Fruit fly (Drosophila melanogaster) whole organism: ENCODE results near the gene RpL36A.
A peak's percentile ranks its signal among the peaks of the same experiment; 100 is the strongest.

Experiments used
- CG8478 ChIP-seq: fragments of >200 bp; optimal IDR thresholded peaks from 2 replicates; lab custom pipeline; 2018; ENCODE audit warnings: inconsistent platforms
- Dll ChIP-seq: fragments of >200 bp; optimal IDR thresholded peaks from 2 replicates; lab custom pipeline; 2017
- EcR ChIP-seq, 2 experiments: fragments of >200 bp; optimal IDR thresholded peaks; 2 replicates each; lab custom pipeline; 2017; ENCODE audit warnings: missing biosample characterization in 2 of 2, missing genetic modification characterization in 2 of 2, missing genetic modification reagents in 2 of 2
- pan ChIP-seq: fragments of >200 bp; optimal IDR thresholded peaks from 2 replicates; lab custom pipeline; 2017
- psq ChIP-seq: fragments of >200 bp; optimal IDR thresholded peaks from 2 replicates; lab custom pipeline; 2017
- usp ChIP-seq: fragments of >200 bp; optimal IDR thresholded peaks from 2 replicates; lab custom pipeline; 2017; ENCODE audit warnings: missing biosample characterization, missing genetic modification characterization, mixed read lengths

RpL36A gene

DNA sequence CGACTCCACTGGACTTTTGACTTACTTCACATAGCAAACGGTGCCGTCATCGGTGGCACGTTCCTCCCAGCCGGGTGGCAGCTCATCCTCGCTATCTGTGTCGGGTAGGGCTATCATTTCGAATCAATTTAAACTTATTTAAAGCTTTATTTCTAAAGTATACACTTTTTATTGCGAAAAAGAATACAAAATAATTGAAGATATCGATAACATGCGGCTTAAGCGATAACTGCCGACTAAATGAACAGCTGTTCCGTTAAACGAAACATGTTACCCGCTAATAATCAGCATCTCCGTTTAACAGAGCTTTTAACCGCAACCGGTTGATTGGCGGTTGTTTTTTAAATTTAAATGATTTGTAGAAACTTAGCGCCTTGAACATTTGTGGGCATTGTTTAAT is 38.6 kb downstream of the RpL36A start, which contains the start of gene Wwox:
Gene Wwox, minus strand, starts transcription at position 215 of the 400 bp plus-strand sequence.
- no peak for TF ChIP-seq EcR (GFP tag; optimal IDR thresholded peaks at IDR 0.05; lab: Kevin White, UChicago)
- TF ChIP-seq CG8478 (lab: Kevin White, UChicago): no peak
- TF ChIP-seq psq (lab: Kevin White, UChicago): no peak
- no peak for TF ChIP-seq usp (GFP tag; lab: Kevin White, UChicago)
- TF ChIP-seq Dll: no peak
- TF ChIP-seq pan: no peak

DNA sequence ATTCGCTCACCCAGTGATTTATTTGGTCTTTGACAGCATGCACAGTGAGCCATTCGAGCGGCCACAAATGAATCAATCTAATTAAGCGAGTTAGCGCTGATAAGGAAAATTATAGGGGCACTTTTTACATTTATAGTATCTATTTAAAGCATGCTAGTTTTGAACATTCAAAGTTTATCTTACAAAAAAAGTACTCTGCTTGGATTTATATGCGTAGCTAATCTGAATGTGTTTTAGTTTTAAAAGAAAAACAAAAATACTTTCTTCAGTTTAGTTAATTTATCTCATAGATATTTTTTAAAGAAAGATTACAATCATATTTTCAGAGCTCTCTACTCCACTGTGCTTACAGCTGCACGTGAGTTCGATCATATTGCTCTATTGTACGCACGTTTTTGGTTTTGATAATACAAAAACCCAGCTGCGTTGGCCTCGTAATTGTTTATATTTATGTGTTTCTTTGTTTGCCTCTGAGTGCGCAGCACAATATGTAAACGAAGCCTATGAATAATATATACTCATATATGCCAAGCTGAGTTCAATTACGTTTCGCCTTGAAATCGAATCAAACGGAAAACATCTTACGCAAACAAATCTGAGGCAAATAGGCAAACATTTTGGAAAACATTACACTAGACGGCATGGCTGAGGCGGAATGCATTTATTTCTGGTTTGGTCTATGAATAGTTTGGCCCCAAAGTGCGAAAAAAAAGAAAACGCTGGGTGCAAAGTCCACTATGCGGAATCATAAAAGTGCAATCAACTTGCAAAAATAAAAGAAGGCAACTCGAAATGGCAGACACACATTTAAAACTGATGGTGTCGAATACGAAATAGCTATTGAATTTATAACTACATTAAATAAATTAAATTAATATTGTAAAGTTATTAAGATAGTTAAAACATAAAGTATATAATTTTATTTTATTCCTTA is 40.7 kb downstream of the RpL36A start:
- TF ChIP-seq psq (lab: Kevin White, UChicago) (no peak), EcR (GFP tag; optimal IDR thresholded peaks at IDR 0.05; lab: Kevin White, UChicago) (peak in 1 of 2 experiments; percentile 13), usp (GFP tag; lab: Kevin White, UChicago) (no peak), pan (peak; percentile 41)

DNA sequence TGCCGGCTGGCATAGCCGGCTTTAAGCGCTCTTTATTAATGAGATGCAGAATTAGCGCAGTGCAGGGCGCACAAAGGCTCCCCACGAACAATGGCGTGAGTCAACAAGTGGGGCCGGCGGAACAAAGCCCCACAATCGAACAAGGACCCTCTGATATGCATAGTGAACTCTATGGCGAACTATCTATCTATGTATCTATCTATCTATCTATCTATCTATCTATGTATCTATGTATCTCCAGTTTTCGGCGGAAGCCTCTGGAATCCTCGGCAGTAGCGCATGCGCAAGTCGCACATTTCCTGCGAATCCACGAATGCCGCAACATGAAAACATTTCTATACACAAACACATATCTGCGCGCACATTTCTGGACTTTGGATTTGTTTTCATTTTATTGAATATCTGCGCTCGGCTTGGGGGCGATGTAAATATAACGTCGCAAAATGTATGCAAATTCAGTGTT is 42.1 kb downstream of the RpL36A start:
- TF ChIP-seq EcR (GFP tag; optimal IDR thresholded peaks at IDR 0.05; lab: Kevin White, UChicago) (no peak), Dll (no peak), pan (no peak), usp (GFP tag; lab: Kevin White, UChicago) (no peak)

DNA sequence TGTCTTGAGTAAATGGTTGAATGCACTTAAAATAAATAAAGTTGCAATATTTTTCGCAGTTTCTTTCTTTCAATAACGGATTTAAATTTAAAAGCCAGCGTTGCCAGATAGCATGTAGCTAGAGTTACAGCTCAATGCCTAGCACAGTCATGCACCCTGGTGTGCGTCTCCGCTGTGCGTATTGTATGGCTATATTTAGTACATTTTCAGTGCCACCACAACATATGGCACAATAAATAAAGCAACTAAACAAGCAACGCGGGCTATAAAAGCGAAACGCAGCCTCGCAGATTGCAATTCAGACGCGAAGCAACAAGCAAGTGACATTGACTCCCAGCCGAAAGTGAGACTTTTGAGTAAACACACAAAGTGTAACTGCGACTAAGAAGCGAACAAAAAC is 44.1 kb downstream of the RpL36A start, which contains the start of gene Sirup:
Gene Sirup, plus strand, starts transcription at position 215 of the 400 bp plus-strand sequence.
- TF ChIP-seq pan: no peak
- no peak for TF ChIP-seq CG8478 (lab: Kevin White, UChicago)
- no peak for TF ChIP-seq usp (GFP tag; lab: Kevin White, UChicago)
- no peak for TF ChIP-seq EcR (GFP tag; optimal IDR thresholded peaks at IDR 0.05; lab: Kevin White, UChicago)
- no peak for TF ChIP-seq psq (lab: Kevin White, UChicago)
- TF ChIP-seq Dll: no peak

DNA sequence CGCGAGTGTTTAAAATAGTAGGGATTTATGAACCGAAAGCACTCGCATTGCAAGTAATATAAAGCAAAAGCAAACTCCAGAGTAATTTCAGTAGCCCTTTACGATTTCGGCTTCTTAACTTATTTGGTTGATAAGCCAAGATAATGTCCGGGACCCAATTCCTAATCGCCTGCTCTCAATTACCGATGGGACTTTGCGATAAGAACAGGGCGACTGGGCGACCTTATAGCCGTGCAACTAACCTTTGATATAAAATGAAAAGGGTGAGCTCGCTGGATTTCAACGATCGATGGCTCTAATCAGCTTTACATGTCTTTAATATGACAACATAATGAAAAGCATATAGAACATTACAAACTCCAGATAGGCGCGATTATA is 44.6 kb downstream of the RpL36A start, which contains the start of gene CG7227:
Gene CG7227, minus strand, starts transcription at position 72 of the 378 bp plus-strand sequence.
- no peak for TF ChIP-seq CG8478 (lab: Kevin White, UChicago)
- TF ChIP-seq usp (GFP tag; lab: Kevin White, UChicago): no peak
- TF ChIP-seq EcR (GFP tag; optimal IDR thresholded peaks at IDR 0.05; lab: Kevin White, UChicago): no peak
- TF ChIP-seq Dll: no peak
- no peak for TF ChIP-seq pan
- no peak for TF ChIP-seq psq (lab: Kevin White, UChicago)

DNA sequence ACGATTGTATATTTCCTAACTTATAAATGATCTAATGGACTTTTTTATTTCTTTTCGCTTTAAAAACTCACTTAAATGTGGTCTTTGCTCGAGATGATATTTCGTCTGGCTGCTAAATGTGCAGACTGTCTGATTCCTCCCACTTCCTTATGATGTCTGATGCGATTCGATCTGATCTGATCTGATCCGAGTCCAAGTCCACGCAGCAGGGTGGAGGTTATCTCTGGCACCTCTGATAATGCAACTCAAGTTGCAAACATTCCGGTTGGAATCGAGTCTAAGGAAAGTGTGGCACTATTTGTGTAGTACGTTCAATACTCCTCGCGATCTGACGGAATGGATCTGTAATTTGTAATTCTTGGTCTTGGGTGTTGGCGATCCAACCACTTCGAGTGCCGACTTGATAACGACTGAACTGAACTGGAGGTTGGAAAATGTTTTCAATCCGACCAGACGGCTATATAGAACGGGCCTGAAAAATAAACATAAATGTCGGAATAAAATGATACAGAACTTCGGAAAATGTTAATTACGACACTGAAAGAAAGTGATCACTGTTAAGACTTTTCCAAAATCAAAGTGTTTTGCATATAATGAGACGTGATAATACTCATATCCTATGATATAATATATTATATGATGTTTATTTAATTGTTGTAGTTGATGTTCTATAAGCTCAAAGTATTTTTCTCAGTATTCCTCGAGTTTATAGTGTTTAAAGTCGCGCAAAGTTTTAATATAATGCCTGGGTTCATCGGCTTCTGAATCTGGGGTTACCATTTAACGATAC is 45.2 kb downstream of the RpL36A start:
- no peak for TF ChIP-seq EcR (GFP tag; optimal IDR thresholded peaks at IDR 0.05; lab: Kevin White, UChicago)
- no peak for TF ChIP-seq pan
- TF ChIP-seq Dll: no peak
- no peak for TF ChIP-seq usp (GFP tag; lab: Kevin White, UChicago)
- TF ChIP-seq psq (lab: Kevin White, UChicago): no peak
- TF ChIP-seq CG8478 (lab: Kevin White, UChicago): no peak

DNA sequence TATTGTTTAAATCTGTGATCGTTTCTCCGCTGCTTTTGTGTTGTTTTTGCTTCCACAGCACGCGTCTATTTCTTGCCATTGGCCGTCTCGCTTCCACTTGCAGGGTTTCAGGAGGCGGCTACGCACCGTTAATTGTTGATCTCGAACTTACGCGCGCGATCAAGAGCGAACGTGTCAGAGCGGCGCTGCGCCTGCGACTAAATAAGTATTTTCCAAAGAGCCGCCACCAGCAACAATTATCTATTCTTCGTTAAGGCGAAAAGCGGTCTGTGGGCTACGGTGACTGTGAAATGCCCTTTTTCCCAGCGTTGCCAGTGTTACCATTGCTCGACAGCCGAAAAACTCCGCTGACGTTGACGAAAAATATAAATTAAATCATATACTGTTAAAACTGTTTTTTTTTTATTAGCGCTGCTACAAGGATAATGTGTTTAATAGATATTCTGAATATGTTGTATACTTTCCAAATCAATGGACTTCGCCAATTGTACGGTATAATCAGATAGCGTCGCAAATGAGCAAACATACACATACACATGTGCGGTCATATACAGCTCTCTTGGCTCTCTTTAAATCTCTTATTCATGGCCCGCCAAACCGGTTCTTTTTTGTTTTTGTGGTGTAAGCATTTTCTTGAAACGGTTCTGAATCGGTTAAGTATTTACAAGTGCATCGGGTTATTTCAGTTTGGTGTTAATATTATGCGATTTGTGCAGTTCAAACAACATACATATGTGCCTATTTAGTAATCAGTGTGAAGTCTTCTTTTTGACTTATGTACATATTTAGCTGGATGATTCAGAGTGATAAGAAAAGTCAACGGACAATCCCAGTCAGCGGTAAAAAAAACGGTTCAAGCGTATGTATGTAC is 48.5 kb downstream of the RpL36A start, which contains the start of gene pes:
Gene pes, minus strand, starts transcription at position 201 of the 871 bp plus-strand sequence.
- TF ChIP-seq CG8478 (lab: Kevin White, UChicago): no peak
- no peak for TF ChIP-seq psq (lab: Kevin White, UChicago)
- no peak for TF ChIP-seq usp (GFP tag; lab: Kevin White, UChicago)
- TF ChIP-seq Dll: no peak
- TF ChIP-seq pan: no peak
- no peak for TF ChIP-seq EcR (GFP tag; optimal IDR thresholded peaks at IDR 0.05; lab: Kevin White, UChicago)

DNA sequence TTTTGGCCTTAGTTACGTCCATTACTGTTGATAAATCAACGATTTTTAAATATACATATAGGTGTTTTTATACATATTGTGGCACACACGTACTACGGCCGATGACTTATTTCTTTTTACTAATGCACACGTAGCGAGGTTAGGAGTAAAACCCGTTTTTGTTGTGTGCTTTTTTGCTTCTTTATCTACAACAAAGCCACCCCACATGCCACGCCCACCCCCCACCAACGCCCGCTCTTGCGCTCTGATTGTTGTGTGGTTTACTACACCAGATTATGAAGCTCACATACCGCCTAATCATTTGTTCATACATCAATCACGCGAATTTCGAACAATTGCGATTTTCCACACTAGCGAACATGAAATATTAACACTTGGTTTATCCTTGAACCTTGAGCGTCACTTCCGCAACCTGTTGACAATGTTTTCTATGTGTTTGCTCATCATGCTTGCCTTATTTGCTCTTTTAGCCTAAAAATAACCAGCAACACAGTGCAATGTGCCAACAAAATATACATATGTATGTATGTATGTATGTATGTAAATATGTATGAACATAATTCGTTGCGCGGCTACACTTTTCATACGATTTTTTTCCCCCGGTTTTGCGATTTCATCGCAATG is 49.5 kb downstream of the RpL36A start:
- TF ChIP-seq CG8478 (lab: Kevin White, UChicago) (no peak), usp (GFP tag; lab: Kevin White, UChicago) (no peak), Dll (no peak), psq (lab: Kevin White, UChicago) (no peak), pan (no peak), EcR (GFP tag; optimal IDR thresholded peaks at IDR 0.05; lab: Kevin White, UChicago) (no peak)

DNA sequence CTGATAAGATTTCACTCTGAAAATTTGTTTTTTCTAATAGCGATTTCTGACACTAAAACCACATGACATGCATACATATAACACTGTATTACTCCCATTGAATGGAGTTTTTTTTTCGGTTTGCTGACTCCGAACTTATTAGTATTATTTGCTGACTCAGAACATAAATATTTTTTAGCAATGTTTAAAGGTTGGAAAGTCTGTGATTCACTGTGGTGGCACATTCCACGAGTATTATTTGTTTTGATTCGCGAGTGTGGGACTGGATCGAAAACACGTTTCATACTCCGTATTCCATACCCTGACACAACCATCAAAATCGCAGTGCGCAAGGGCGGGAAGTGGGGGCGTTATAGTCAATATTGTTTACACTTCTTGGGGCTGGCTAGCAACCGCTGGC is 50.1 kb downstream of the RpL36A start:
- TF ChIP-seq pan (no peak), usp (GFP tag; lab: Kevin White, UChicago) (no peak), EcR (GFP tag; optimal IDR thresholded peaks at IDR 0.05; lab: Kevin White, UChicago) (no peak), psq (lab: Kevin White, UChicago) (no peak)

DNA sequence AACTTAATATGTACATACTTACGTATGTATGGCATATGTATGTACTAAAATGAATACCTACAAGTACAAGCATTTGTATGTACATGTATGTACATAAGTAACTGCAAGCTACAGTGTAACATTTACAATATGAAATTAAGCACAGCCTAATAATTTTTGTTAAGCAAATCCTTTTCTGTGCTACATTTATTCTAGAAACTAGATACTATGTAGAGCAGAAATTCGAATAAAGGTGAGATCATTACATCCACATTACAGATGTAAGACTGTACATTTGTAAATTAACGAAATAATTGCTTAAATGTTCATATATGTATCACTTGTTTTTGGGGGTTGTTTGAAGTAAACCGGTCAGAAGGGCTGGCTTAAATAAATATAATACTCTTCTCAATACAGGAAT is 50.8 kb downstream of the RpL36A start:
- TF ChIP-seq usp (GFP tag; lab: Kevin White, UChicago) (no peak), Dll (no peak), pan (no peak), EcR (GFP tag; optimal IDR thresholded peaks at IDR 0.05; lab: Kevin White, UChicago) (no peak)
